Worm (Caenorhabditis elegans) whole organism, young adult: ENCODE measurements around the gene C17G1.2.

Experiments
- F33H1.4 ChIP-seq: fragments of 200-800 bp; sonication (Bioruptor generic); IDR thresholded peaks from 2 replicates; pipeline ENCODE4 v1.3.6; 2022; ENCODE audit warnings: missing genetic modification reagents, missing genetic modification characterization, missing compliant biosample characterization
- F55B11.4 ChIP-seq: sonication (generic microtip); optimal IDR thresholded peaks from 2 replicates; lab custom pipeline; 2016; ENCODE audit warnings: missing compliant biosample characterization, missing genetic modification characterization, borderline replicate concordance; ENCODE audit not compliant: insufficient read depth
- ets-4 ChIP-seq: fragments of 200-800 bp; sonication (Bioruptor generic); optimal IDR thresholded peaks from 2 replicates; lab custom pipeline; 2018; ENCODE audit warnings: mild to moderate bottlenecking, missing genetic modification characterization, missing compliant biosample characterization
- mcd-1 ChIP-seq: fragments of 200-800 bp; sonication (Bioruptor generic); IDR thresholded peaks from 2 replicates; pipeline ENCODE4 v1.3.6; 2022; ENCODE audit warnings: missing genetic modification reagents, missing genetic modification characterization, missing compliant biosample characterization
- tlf-1 ChIP-seq: fragments of 200-800 bp; sonication (Bioruptor generic); optimal IDR thresholded peaks from 2 replicates; lab custom pipeline; 2018; ENCODE audit warnings: mild to moderate bottlenecking, missing genetic modification characterization, missing compliant biosample characterization
- ztf-18 ChIP-seq: sonication (generic microtip); optimal IDR thresholded peaks from 2 replicates; lab custom pipeline; 2016; ENCODE audit warnings: missing genotype, mild to moderate bottlenecking, missing genetic modification characterization, missing compliant biosample characterization

ce11 chrX:9894844-9895243 is 26.5 kb upstream of the C17G1.2 start, which contains the start of gene F21G4.3:
- TF ChIP-seq ztf-18 (tag; lab: Kevin White, UChicago) = no peak
- no peak for TF ChIP-seq F33H1.4 (GFP tag; lab: Robert Waterston, UW)
- no peak for TF ChIP-seq F55B11.4 (tag; lab: Kevin White, UChicago)
- no peak for TF ChIP-seq tlf-1 (GFP tag; lab: Kevin White, UChicago)
- no peak for TF ChIP-seq mcd-1 (GFP tag; lab: Robert Waterston, UW)
- TF ChIP-seq ets-4 (GFP tag; lab: Kevin White, UChicago) = no peak
